Fruit fly (Drosophila melanogaster): ENCODE measurements around the gene CG31140.

Gene CG31140

dm6 chr3R:23941643-23942424 lies 21.1 kb upstream of the CG31140 start (continued):
- TF ChIP-seq CG17829 (tag; optimal IDR thresholded peaks at IDR 0.05) = no peak
- no peak for TF ChIP-seq CG14014 (GFP tag; IDR thresholded peaks at IDR 0.05)
- no peak for TF ChIP-seq prd (optimal IDR thresholded peaks at IDR 0.05)
- peak; percentile 75 for TF ChIP-seq prd (GFP tag; IDR thresholded peaks at IDR 0.05)
- TF ChIP-seq trh (GFP tag; optimal IDR thresholded peaks at IDR 0.05) = no peak
- TF ChIP-seq Sox100B (GFP tag; optimal IDR thresholded peaks at IDR 0.05) = peak; percentile 32
- TF ChIP-seq CG11398 (GFP tag; optimal IDR thresholded peaks at IDR 0.05) = no peak
- TF ChIP-seq grau (tag; optimal IDR thresholded peaks at IDR 0.05) = peak; percentile 15
- TF ChIP-seq Stat92E (GFP tag; optimal IDR thresholded peaks at IDR 0.05) = no peak
- TF ChIP-seq CG12744 (GFP tag; optimal IDR thresholded peaks at IDR 0.05) = no peak
- TF ChIP-seq kay (GFP tag; optimal IDR thresholded peaks at IDR 0.05) = no peak
- TF ChIP-seq lab (GFP tag; optimal IDR thresholded peaks at IDR 0.05) = peak; percentile 54
- TF ChIP-seq bcd (GFP tag; optimal IDR thresholded peaks at IDR 0.05) = peak; percentile 9
- TF ChIP-seq danr (GFP tag; IDR thresholded peaks at IDR 0.05) = no peak
- no peak for TF ChIP-seq CG1529 (GFP tag; optimal IDR thresholded peaks at IDR 0.05)
- TF ChIP-seq wdn (GFP tag; IDR thresholded peaks at IDR 0.05) = peak; percentile 71
- no peak for TF ChIP-seq CG8924 (tag; optimal IDR thresholded peaks at IDR 0.05)
- peak; percentile 27; the same call in 1 of the 3 replicates for TF ChIP-seq CG34422 (GFP tag; IDR thresholded peaks at IDR 0.05)
- peak; percentile 31 for TF ChIP-seq CG7786 (GFP tag; optimal IDR thresholded peaks at IDR 0.05)
- no peak for TF ChIP-seq gfzf (GFP tag; optimal IDR thresholded peaks at IDR 0.05)
- TF ChIP-seq CG9797 (GFP tag; optimal IDR thresholded peaks at IDR 0.05) = no peak
- TF ChIP-seq CG2116 (GFP tag; optimal IDR thresholded peaks at IDR 0.05) = no peak
- peak; percentile 46 for TF ChIP-seq NfI (GFP tag; optimal IDR thresholded peaks at IDR 0.05)
- TF ChIP-seq Sox102F (GFP tag; optimal IDR thresholded peaks at IDR 0.05) = peak; percentile 50
- TF ChIP-seq Dfd (GFP tag; optimal IDR thresholded peaks at IDR 0.05) = no peak
- 0 out of 2 replicates have a peak, but pooled peaks have one; percentile 18 for TF ChIP-seq CG4404 (GFP tag; IDR thresholded peaks at IDR 0.05)
- TF ChIP-seq CoRest (tag; optimal IDR thresholded peaks at IDR 0.05) = peak; percentile 31
- peak; percentile 85 for TF ChIP-seq Med (GFP tag)
- no peak for TF ChIP-seq corto (GFP tag; optimal IDR thresholded peaks at IDR 0.05)
- peak; percentile 32 for TF ChIP-seq CG10209 (GFP tag; optimal IDR thresholded peaks at IDR 0.05)
- no peak for TF ChIP-seq hkb (optimal IDR thresholded peaks at IDR 0.05)
- TF ChIP-seq hkb (GFP tag; IDR thresholded peaks at IDR 0.05) = peak; percentile 40; the same call in 1 of the 2 replicates
- peak; percentile 22 for TF ChIP-seq CG4820 (GFP tag; optimal IDR thresholded peaks at IDR 0.05)
- TF ChIP-seq CG18262 (tag; optimal IDR thresholded peaks at IDR 0.05) = peak; percentile 19
- no peak for TF ChIP-seq CG12071 (GFP tag; optimal IDR thresholded peaks at IDR 0.05)
- no peak for TF ChIP-seq CG7963 (GFP tag; IDR thresholded peaks at IDR 0.05; ENCODE audit: partially characterized antibody)
- peak; percentile 42; the same call in 1 of the 2 replicates for TF ChIP-seq wor (GFP tag; IDR thresholded peaks at IDR 0.05)
- TF ChIP-seq lov (optimal IDR thresholded peaks at IDR 0.05) = no peak
- 0 out of 3 replicates have a peak, but pooled peaks have one; percentile 27 for TF ChIP-seq lov (GFP tag; IDR thresholded peaks at IDR 0.05)
- no peak for TF ChIP-seq oc (tag; optimal IDR thresholded peaks at IDR 0.05)
- peak; percentile 6 to 42 for TF ChIP-seq dpn (GFP tag; optimal IDR thresholded peaks at IDR 0.05)
- TF ChIP-seq Optix (GFP tag; IDR thresholded peaks at IDR 0.05) = 0 out of 3 replicates have a peak, but pooled peaks have one; percentile 34
- TF ChIP-seq Chrac-16 (GFP tag; optimal IDR thresholded peaks at IDR 0.05) = peak; percentile 1
- TF ChIP-seq zfh1 (GFP tag; IDR thresholded peaks at IDR 0.05) = 0 out of 3 replicates have a peak, but pooled peaks have one; percentile 40
- peak; percentile 63 for TF ChIP-seq gem (tag; optimal IDR thresholded peaks at IDR 0.05)
- no peak for TF ChIP-seq pb (GFP tag; optimal IDR thresholded peaks at IDR 0.05)
- TF ChIP-seq CG12659 (GFP tag; optimal IDR thresholded peaks at IDR 0.05) = no peak
- TF ChIP-seq CG5953 (GFP tag; IDR thresholded peaks at IDR 0.05) = peak; percentile 36; the same call in 1 of the 2 replicates
- TF ChIP-seq HLH3B (GFP tag; IDR thresholded peaks at IDR 0.05) = peak; percentile 62
- TF ChIP-seq Side (GFP tag; optimal IDR thresholded peaks at IDR 0.05) = peak; percentile 13

All from whole organism, embryonic.